Fruit fly (Drosophila melanogaster): ENCODE measurements around the gene msk.

The msk gene

DNA sequence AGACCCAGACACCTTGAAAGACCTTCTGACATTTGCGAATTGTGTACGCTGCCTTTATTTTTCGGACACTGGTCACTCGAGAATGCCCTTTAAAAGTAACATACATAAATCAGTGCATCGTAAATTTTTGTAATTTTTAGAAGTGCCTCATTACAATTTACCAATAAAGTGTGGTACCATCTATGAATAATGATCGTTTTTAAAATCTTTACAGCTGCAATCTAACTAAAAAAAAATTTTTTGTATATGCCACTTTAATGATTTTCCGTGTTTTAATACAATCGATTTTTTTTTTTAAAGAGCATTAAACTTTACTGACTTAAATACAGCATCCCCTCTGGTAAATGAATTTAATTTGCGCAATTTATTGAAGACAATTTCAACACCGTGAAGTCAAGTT is 41.1 kb downstream of the msk start:
- no peak for TF ChIP-seq CG9609 (GFP tag; optimal IDR thresholded peaks at IDR 0.05)
- TF ChIP-seq Atf6 (GFP tag; IDR thresholded peaks at IDR 0.05): no peak
- TF ChIP-seq CG4820 (GFP tag; optimal IDR thresholded peaks at IDR 0.05): no peak
- TF ChIP-seq sima (GFP tag; optimal IDR thresholded peaks at IDR 0.05): no peak

DNA sequence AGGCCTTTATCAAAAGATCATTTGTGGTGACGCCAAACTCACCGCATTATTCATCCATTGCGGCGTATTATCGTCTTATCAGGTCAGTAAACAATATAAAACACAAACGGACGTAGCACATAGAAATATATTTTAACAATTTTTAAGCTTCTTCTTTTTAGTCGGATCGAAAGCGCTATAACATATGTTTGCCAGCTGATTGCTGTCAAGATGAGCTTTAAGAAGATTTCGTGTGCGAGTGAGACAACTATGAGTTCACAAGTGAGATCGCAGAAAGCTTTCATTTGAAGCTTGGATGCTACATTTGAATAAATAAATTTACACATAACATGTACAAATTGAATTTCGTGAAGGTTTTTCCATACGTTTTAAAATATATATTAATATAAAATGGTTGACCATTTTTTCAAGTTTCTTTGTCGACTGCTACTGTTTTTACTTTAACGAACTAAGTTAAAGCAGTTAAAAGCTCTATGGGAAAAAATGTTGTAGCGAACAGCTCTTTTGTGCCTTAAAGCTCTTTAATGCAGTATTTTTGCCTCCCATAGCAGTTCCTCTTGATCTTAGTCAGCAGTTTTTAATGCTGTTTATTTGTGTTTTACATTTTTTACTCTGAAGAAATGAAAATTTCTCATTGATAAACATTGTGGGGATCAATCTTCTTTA is 42.9 kb downstream of the msk start, which contains the start of gene CG42445:
Gene CG42445, minus strand, starts transcription at position 186 of the 666 bp plus-strand sequence.
- peak; percentile 29 for TF ChIP-seq D19A (tag; optimal IDR thresholded peaks at IDR 0.05)
- no peak for TF ChIP-seq dpn (GFP tag; optimal IDR thresholded peaks at IDR 0.05)
- TF ChIP-seq CG34224 (GFP tag; IDR thresholded peaks at IDR 0.05; ENCODE audit: partially characterized antibody): 0 out of 3 replicates have a peak, but pooled peaks have one; percentile 18
- no peak for TF ChIP-seq CG9876 (GFP tag; optimal IDR thresholded peaks at IDR 0.05)
- peak; percentile 53 for TF ChIP-seq lbe (GFP tag; optimal IDR thresholded peaks at IDR 0.05)
- no peak for TF ChIP-seq ara (GFP tag; IDR thresholded peaks at IDR 0.05)
- TF ChIP-seq CG2120 (GFP tag; optimal IDR thresholded peaks at IDR 0.05): no peak
- 0 out of 2 replicates have a peak, but pooled peaks have one; percentile 14 for TF ChIP-seq CG13287 (GFP tag; IDR thresholded peaks at IDR 0.05; ENCODE audit: partially characterized antibody)
- TF ChIP-seq CG18011 (GFP tag; optimal IDR thresholded peaks at IDR 0.05): peak; percentile 96
- TF ChIP-seq CG10321 (GFP tag; IDR thresholded peaks at IDR 0.05): peak; percentile 81
- no peak for TF ChIP-seq ranshi (GFP tag; IDR thresholded peaks at IDR 0.05)
- TF ChIP-seq CG7357 (GFP tag; IDR thresholded peaks at IDR 0.05): no peak
- TF ChIP-seq pzg (GFP tag; optimal IDR thresholded peaks at IDR 0.05): peak; percentile 10
- TF ChIP-seq dmrt99B (tag; optimal IDR thresholded peaks at IDR 0.05): no peak
- peak; percentile 69 for TF ChIP-seq Myb (GFP tag; optimal IDR thresholded peaks at IDR 0.05)
- TF ChIP-seq crp (GFP tag; optimal IDR thresholded peaks at IDR 0.05): peak in 1 of 2 experiments; percentile 84
- no peak for TF ChIP-seq E2f2 (GFP tag; IDR thresholded peaks at IDR 0.05)
- TF ChIP-seq CG31365 (tag; optimal IDR thresholded peaks at IDR 0.05): peak; percentile 54
- peak; percentile 35; the same call in 1 of the 2 replicates for TF ChIP-seq MBD-R2 (GFP tag; IDR thresholded peaks at IDR 0.05)
- peak; percentile 61 for TF ChIP-seq CG17385 (GFP tag; optimal IDR thresholded peaks at IDR 0.05)
- TF ChIP-seq Bgb (GFP tag; IDR thresholded peaks at IDR 0.05; ENCODE audit: partially characterized antibody): no peak
- TF ChIP-seq ken (GFP tag; IDR thresholded peaks at IDR 0.05): no peak
- no peak for TF ChIP-seq jumu (GFP tag; optimal IDR thresholded peaks at IDR 0.05)
- TF ChIP-seq stc (GFP tag; IDR thresholded peaks at IDR 0.05): no peak
- peak; percentile 20 for TF ChIP-seq Nf-YC (tag; optimal IDR thresholded peaks at IDR 0.05)
- TF ChIP-seq CG1602 (GFP tag; optimal IDR thresholded peaks at IDR 0.05): no peak
- no peak for TF ChIP-seq vvl (GFP tag; IDR thresholded peaks at IDR 0.05)
- no peak for TF ChIP-seq cas (GFP tag; IDR thresholded peaks at IDR 0.05)
- TF ChIP-seq CG10366 (GFP tag; IDR thresholded peaks at IDR 0.05): no peak
- no peak for TF ChIP-seq CG10654 (GFP tag; optimal IDR thresholded peaks at IDR 0.05)
- TF ChIP-seq phol (tag; optimal IDR thresholded peaks at IDR 0.05): no peak
- TF ChIP-seq Abd-B (GFP tag; optimal IDR thresholded peaks at IDR 0.05): no peak
- TF ChIP-seq br (optimal IDR thresholded peaks at IDR 0.05): no peak

DNA sequence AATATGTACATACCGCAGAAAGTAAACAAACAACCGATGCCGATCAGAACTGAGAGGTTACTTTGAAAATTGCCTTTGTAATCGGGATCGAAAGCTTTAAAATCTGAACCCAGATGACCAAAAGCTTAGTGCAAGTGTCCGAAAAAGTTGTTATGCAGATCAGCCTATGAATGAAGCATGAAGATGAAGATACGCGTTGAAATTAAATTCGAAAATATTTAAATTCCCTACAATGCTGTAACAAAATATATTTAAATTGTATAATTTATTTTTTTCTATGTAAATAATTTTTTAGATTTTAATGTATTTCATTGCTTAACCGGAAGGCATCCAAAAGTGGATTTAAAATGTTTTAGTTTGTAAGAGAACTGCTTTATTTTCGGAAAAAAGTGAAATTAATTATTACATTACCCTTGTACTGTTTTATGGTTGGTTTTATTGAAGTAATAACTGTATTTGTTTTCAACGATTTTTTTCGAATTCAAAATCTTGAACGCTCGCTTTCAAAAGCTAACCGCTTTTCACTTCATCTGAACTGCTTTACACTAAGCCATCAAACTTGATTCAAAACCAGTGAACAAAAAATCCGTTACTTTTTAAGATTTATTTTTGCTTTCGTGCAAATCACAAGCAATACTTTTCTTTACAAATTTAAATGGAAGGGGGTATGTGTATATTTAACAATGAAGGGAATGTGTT is 43.9 kb downstream of the msk start, which contains the start of gene CG43886:
Gene CG43886, minus strand, starts transcription at position 51 of the 699 bp plus-strand sequence.
- TF ChIP-seq NC2β (GFP tag; optimal IDR thresholded peaks at IDR 0.05) (no peak), pzg (GFP tag; optimal IDR thresholded peaks at IDR 0.05) (peak; percentile 21), BtbVII (GFP tag; optimal IDR thresholded peaks at IDR 0.05) (no peak), ac (GFP tag; optimal IDR thresholded peaks at IDR 0.05) (no peak), CG18011 (GFP tag; optimal IDR thresholded peaks at IDR 0.05) (peak; percentile 96), CoRest (tag; optimal IDR thresholded peaks at IDR 0.05) (peak; percentile 21), Ets65A (GFP tag) (peak; percentile 72), CG34224 (GFP tag; IDR thresholded peaks at IDR 0.05; ENCODE audit: partially characterized antibody) (no peak), CG33213 (GFP tag; optimal IDR thresholded peaks at IDR 0.05) (no peak), Abd-B (GFP tag; optimal IDR thresholded peaks at IDR 0.05) (peak; percentile 60), CG12769 (tag; optimal IDR thresholded peaks at IDR 0.05) (no peak), CG12744 (GFP tag; optimal IDR thresholded peaks at IDR 0.05) (no peak), crp (GFP tag; optimal IDR thresholded peaks at IDR 0.05) (peak in 1 of 2 experiments; percentile 8), crol (GFP tag; IDR thresholded peaks at IDR 0.05) (no peak), dan (GFP tag; IDR thresholded peaks at IDR 0.05) (no peak), CG15479 (GFP tag; optimal IDR thresholded peaks at IDR 0.05) (no peak)

All from whole organism, embryonic.